Fruit fly (Drosophila melanogaster) whole organism, prepupa: ENCODE measurements around the gene Uev1A.

Source experiments
- Blimp-1 ChIP-seq: fragments of 200-800 bp; sonication (Bioruptor generic); optimal IDR thresholded peaks from 3 replicates; lab custom pipeline; 2017; ENCODE audit warnings: missing biosample characterization, missing genetic modification characterization, mild to moderate bottlenecking, moderate library complexity, missing genetic modification reagents
- CG10631 ChIP-seq: fragments of 200-800 bp; sonication (Bioruptor generic); optimal IDR thresholded peaks from 2 replicates; lab custom pipeline; 2016; ENCODE audit warnings: missing biosample characterization, missing genetic modification characterization
- CG10669 ChIP-seq: fragments of 200-800 bp; sonication (Bioruptor generic); optimal IDR thresholded peaks from 3 replicates; lab custom pipeline; 2018; ENCODE audit warnings: missing biosample characterization, mild to moderate bottlenecking, missing genetic modification characterization, moderate library complexity
- CG11294 ChIP-seq: fragments of 200-800 bp; sonication (Bioruptor generic); IDR thresholded peaks from 2 replicates; pipeline ENCODE4 v1.3.6; 2022; ENCODE audit warnings: missing biosample characterization, missing genetic modification characterization
- CG11762 ChIP-seq: fragments of 200-800 bp; sonication (Bioruptor generic); optimal IDR thresholded peaks from 3 replicates; lab custom pipeline; 2016; ENCODE audit warnings: missing biosample characterization, missing genetic modification characterization; ENCODE audit not compliant: insufficient read depth
- CG11902 ChIP-seq: fragments of 200-800 bp; sonication (Bioruptor generic); optimal IDR thresholded peaks from 3 replicates; lab custom pipeline; 2016; ENCODE audit warnings: missing biosample characterization, missing genetic modification characterization
- CG15336 ChIP-seq: fragments of 200-800 bp; sonication (Bioruptor generic); IDR thresholded peaks from 2 replicates; pipeline ENCODE4 v1.3.6; 2022; ENCODE audit warnings: missing biosample characterization, missing genetic modification characterization
- CG1621 ChIP-seq: fragments of 200-800 bp; sonication (Bioruptor generic); optimal IDR thresholded peaks from 3 replicates; lab custom pipeline; 2018; ENCODE audit warnings: missing biosample characterization, mild to moderate bottlenecking, missing genetic modification characterization
- CG16779 ChIP-seq: fragments of 200-800 bp; sonication (Bioruptor generic); optimal IDR thresholded peaks from 3 replicates; lab custom pipeline; 2017; ENCODE audit warnings: missing biosample characterization, mild to moderate bottlenecking, missing genetic modification characterization
- CG3032 ChIP-seq: fragments of 200-800 bp; optimal IDR thresholded peaks from 2 replicates; lab custom pipeline; 2019; ENCODE audit warnings: missing biosample characterization, mild to moderate bottlenecking, missing genetic modification characterization, moderate library complexity
- CG31627 ChIP-seq: fragments of 200-800 bp; sonication (Bioruptor generic); optimal IDR thresholded peaks from 3 replicates; lab custom pipeline; 2016; ENCODE audit warnings: missing biosample characterization, missing genetic modification characterization
- CG32006 ChIP-seq: fragments of 200-800 bp; sonication (Bioruptor generic); optimal IDR thresholded peaks from 3 replicates; lab custom pipeline; 2017; ENCODE audit warnings: missing biosample characterization, mild to moderate bottlenecking, missing genetic modification characterization
- CG34406 ChIP-seq: fragments of 200-800 bp; sonication (Bioruptor generic); optimal IDR thresholded peaks from 3 replicates; lab custom pipeline; 2016; ENCODE audit warnings: missing biosample characterization, missing genetic modification characterization
- CG3919 ChIP-seq: fragments of 200-800 bp; sonication (Bioruptor generic); optimal IDR thresholded peaks from 3 replicates; lab custom pipeline; 2016; ENCODE audit warnings: missing biosample characterization, missing genetic modification characterization
- CG4318 ChIP-seq: fragments of 200-800 bp; sonication (Bioruptor generic); optimal IDR thresholded peaks from 3 replicates; lab custom pipeline; 2017; ENCODE audit warnings: missing biosample characterization, mild to moderate bottlenecking, missing genetic modification characterization
- CG6163 ChIP-seq: fragments of 200-800 bp; sonication (Bioruptor generic); IDR thresholded peaks from 3 replicates; pipeline ENCODE4 v1.3.6; 2022; ENCODE audit warnings: missing biosample characterization, missing genetic modification characterization
- CG6276 ChIP-seq: fragments of 200-800 bp; sonication (Bioruptor generic); optimal IDR thresholded peaks from 2 replicates; lab custom pipeline; 2017; ENCODE audit warnings: missing biosample characterization, mild to moderate bottlenecking, missing genetic modification characterization
- CG7368 ChIP-seq: fragments of 200-800 bp; sonication (Bioruptor generic); optimal IDR thresholded peaks from 3 replicates; lab custom pipeline; 2016; ENCODE audit warnings: missing biosample characterization, missing genetic modification characterization
- CG8119 ChIP-seq: fragments of 200-800 bp; sonication (Bioruptor generic); IDR thresholded peaks from 3 replicates; pipeline ENCODE4 v1.3.6; 2022; ENCODE audit warnings: missing biosample characterization, missing genetic modification characterization
- CG8319 ChIP-seq: fragments of 200-800 bp; sonication (Bioruptor generic); optimal IDR thresholded peaks from 3 replicates; lab custom pipeline; 2016; ENCODE audit warnings: missing biosample characterization, missing genetic modification characterization
- CG9139 ChIP-seq: fragments of 200-800 bp; sonication (Bioruptor generic); optimal IDR thresholded peaks from 3 replicates; lab custom pipeline; 2017; ENCODE audit warnings: missing biosample characterization, mild to moderate bottlenecking, missing genetic modification characterization
- Eip75B ChIP-seq: fragments of 200-800 bp; sonication (Bioruptor generic); optimal IDR thresholded peaks from 3 replicates; lab custom pipeline; 2016; ENCODE audit warnings: missing biosample characterization, missing genetic modification characterization
- Eip78C ChIP-seq: fragments of 200-800 bp; sonication (Bioruptor generic); peaks from one replicate; lab custom pipeline; 2016; ENCODE audit warnings: missing biosample characterization, missing genetic modification characterization
- Eip93F ChIP-seq: fragments of 200-800 bp; sonication (Bioruptor generic); optimal IDR thresholded peaks from 2 replicates; lab custom pipeline; 2016; ENCODE audit warnings: missing biosample characterization, mild to moderate bottlenecking, missing genetic modification characterization
- Ets21C ChIP-seq: fragments of 200-800 bp; sonication (Bioruptor generic); optimal IDR thresholded peaks from 3 replicates; lab custom pipeline; 2016; ENCODE audit warnings: missing biosample characterization, missing genetic modification characterization
- Ets96B ChIP-seq: fragments of 200-800 bp; optimal IDR thresholded peaks from 2 replicates; lab custom pipeline; 2019; ENCODE audit warnings: missing biosample characterization, mild to moderate bottlenecking, missing genetic modification characterization, moderate library complexity
- Hr38 ChIP-seq: sonication (Bioruptor generic); optimal IDR thresholded peaks from 2 replicates; lab custom pipeline; 2016; ENCODE audit warnings: missing biosample characterization, missing genetic modification characterization
- Hr39 ChIP-seq: fragments of 200-800 bp; sonication (Bioruptor generic); optimal IDR thresholded peaks from 2 replicates; lab custom pipeline; 2016; ENCODE audit warnings: missing biosample characterization, missing genetic modification characterization
- Hr4 ChIP-seq: fragments of 200-800 bp; sonication (Bioruptor generic); optimal IDR thresholded peaks from 3 replicates; lab custom pipeline; 2016; ENCODE audit warnings: missing biosample characterization, missing genetic modification characterization
- Lpt ChIP-seq: fragments of 200-800 bp; sonication (Bioruptor generic); optimal IDR thresholded peaks from 3 replicates; lab custom pipeline; 2016; ENCODE audit warnings: missing biosample characterization, missing genetic modification characterization
- OdsH ChIP-seq: fragments of 200-800 bp; sonication (Bioruptor generic); optimal IDR thresholded peaks from 3 replicates; lab custom pipeline; 2016; ENCODE audit warnings: missing biosample characterization, missing genetic modification characterization
- Smox ChIP-seq: fragments of 200-800 bp; sonication (Bioruptor generic); optimal IDR thresholded peaks from 3 replicates; lab custom pipeline; 2016; ENCODE audit warnings: missing biosample characterization, missing genetic modification characterization
- Sox14 ChIP-seq: fragments of 200-800 bp; sonication (Bioruptor generic); optimal IDR thresholded peaks from 3 replicates; lab custom pipeline; 2016; ENCODE audit warnings: missing biosample characterization, missing genetic modification characterization
- Sox15 ChIP-seq: fragments of 200-800 bp; sonication (Bioruptor generic); optimal IDR thresholded peaks from 3 replicates; lab custom pipeline; 2016; ENCODE audit warnings: missing biosample characterization, missing genetic modification characterization
- achi ChIP-seq: fragments of 200-800 bp; sonication (Bioruptor generic); optimal IDR thresholded peaks from 3 replicates; lab custom pipeline; 2016; ENCODE audit warnings: missing biosample characterization, missing genetic modification characterization
- acj6 ChIP-seq: fragments of 200-800 bp; sonication (Bioruptor generic); optimal IDR thresholded peaks from 3 replicates; lab custom pipeline; 2016; ENCODE audit warnings: missing biosample characterization, missing genetic modification characterization
- cyc ChIP-seq: fragments of 200-800 bp; sonication (Bioruptor generic); optimal IDR thresholded peaks from 3 replicates; lab custom pipeline; 2016; ENCODE audit warnings: missing biosample characterization, missing genetic modification characterization
- dac ChIP-seq: fragments of 200-800 bp; sonication (Bioruptor generic); optimal IDR thresholded peaks from 2 replicates; lab custom pipeline; 2017; ENCODE audit warnings: missing biosample characterization, mild to moderate bottlenecking, missing genetic modification characterization
- dsx ChIP-seq: fragments of 200-800 bp; optimal IDR thresholded peaks from 3 replicates; lab custom pipeline; 2019; ENCODE audit warnings: missing biosample characterization, mild to moderate bottlenecking, missing genetic modification characterization, moderate library complexity; ENCODE audit not compliant: poor library complexity, severe bottlenecking
- eg ChIP-seq: fragments of 200-800 bp; sonication (Bioruptor generic); IDR thresholded peaks from 3 replicates; pipeline ENCODE4 v1.3.6; 2022; ENCODE audit warnings: missing biosample characterization, missing genetic modification characterization
- esn ChIP-seq: fragments of 200-800 bp; sonication (Bioruptor generic); optimal IDR thresholded peaks from 2 replicates; lab custom pipeline; 2016; ENCODE audit warnings: missing biosample characterization, mild to moderate bottlenecking, missing genetic modification characterization, moderate library complexity
- fd59A ChIP-seq: fragments of 200-800 bp; sonication (Bioruptor generic); optimal IDR thresholded peaks from 2 replicates; lab custom pipeline; 2017; ENCODE audit warnings: missing biosample characterization, mild to moderate bottlenecking, missing genetic modification characterization, missing genetic modification reagents
- fd85E ChIP-seq: fragments of 200-800 bp; sonication (Bioruptor generic); optimal IDR thresholded peaks from 3 replicates; lab custom pipeline; 2016; ENCODE audit warnings: missing biosample characterization, missing genetic modification characterization
- fkh ChIP-seq: fragments of 200-800 bp; sonication (Bioruptor generic); optimal IDR thresholded peaks from 3 replicates; lab custom pipeline; 2017; ENCODE audit warnings: missing biosample characterization, mild to moderate bottlenecking, missing genetic modification characterization, moderate library complexity
- lz ChIP-seq: fragments of 200-800 bp; sonication (Bioruptor generic); optimal IDR thresholded peaks from 3 replicates; lab custom pipeline; 2016; ENCODE audit warnings: missing biosample characterization, missing genetic modification characterization
- net ChIP-seq: fragments of 200-800 bp; sonication (Bioruptor generic); optimal IDR thresholded peaks from 3 replicates; lab custom pipeline; 2016; ENCODE audit warnings: missing biosample characterization, missing genetic modification characterization
- salr ChIP-seq, 2 experiments: fragments of 200-800 bp; sonication (Bioruptor generic); optimal IDR thresholded peaks; 3 replicates each; lab custom pipeline; 2016 to 2018; ENCODE audit warnings: missing biosample characterization in 2 of 2, missing genetic modification characterization in 2 of 2, mild to moderate bottlenecking in 1 of 2
- spab ChIP-seq: fragments of 200-800 bp; sonication (Bioruptor generic); optimal IDR thresholded peaks from 2 replicates; lab custom pipeline; 2017; ENCODE audit warnings: missing biosample characterization, mild to moderate bottlenecking, missing genetic modification characterization, missing genetic modification reagents
- ss ChIP-seq, 2 experiments: fragments of 200-800 bp; sonication (Bioruptor generic); optimal IDR thresholded peaks; 2 replicates in 1 of 2; 3 replicates in 1 of 2; lab custom pipeline; 2017 to 2018; ENCODE audit warnings: mild to moderate bottlenecking in 2 of 2, missing biosample characterization in 2 of 2, missing genetic modification characterization in 2 of 2, moderate library complexity in 1 of 2
- svp ChIP-seq: fragments of 200-800 bp; sonication (Bioruptor generic); peaks from one replicate; lab custom pipeline; 2016; ENCODE audit warnings: missing biosample characterization, missing genetic modification characterization
- topi ChIP-seq: fragments of 200-800 bp; sonication (Bioruptor generic); optimal IDR thresholded peaks from 3 replicates; lab custom pipeline; 2016; ENCODE audit warnings: missing biosample characterization, missing genetic modification characterization

The Uev1A gene

DNA sequence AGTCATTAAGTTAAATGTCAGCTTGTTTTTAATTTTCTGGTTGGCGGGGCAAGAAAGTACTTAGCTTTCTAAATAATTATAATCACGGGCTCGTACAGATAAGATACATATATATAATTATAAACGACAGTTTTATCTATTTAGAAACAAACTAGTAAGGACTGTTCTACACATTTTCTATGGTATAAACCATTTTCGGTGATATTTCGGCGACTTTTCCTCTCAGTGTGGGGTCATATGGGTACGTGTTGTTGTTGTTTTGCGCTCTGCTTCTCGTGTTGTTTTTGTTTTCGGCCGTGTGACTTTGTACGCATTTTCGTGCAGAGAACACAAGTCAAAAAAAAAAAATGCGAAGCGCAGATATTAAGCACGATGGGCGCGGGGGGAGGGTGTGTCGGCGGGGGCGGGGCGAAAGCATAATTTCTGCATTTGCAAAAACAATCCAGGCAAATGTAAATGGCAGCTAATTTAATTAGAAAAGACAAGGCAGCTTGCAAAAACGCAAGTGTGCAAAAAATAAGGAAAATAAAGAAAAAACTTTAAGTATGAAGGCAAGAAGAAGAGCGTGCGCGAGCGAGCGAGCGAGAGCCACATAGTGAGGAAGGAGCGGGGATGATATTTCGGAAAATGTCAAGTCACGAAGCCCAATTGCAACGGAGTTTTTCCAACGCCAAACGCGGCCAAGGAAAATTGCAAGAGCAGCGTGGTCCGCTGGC, 703 bp downstream of the Uev1A start:
- TF ChIP-seq CG32006 (GFP tag; lab: Kevin White, UChicago) (peak; percentile 73), CG4318 (GFP tag; lab: Kevin White, UChicago) (peak; percentile 36), Hr4 (GFP tag; lab: Kevin White, UChicago) (peak; percentile 62), CG11902 (GFP tag; lab: Kevin White, UChicago) (peak; percentile 12), esn (GFP tag; lab: Kevin White, UChicago) (peak; percentile 75), acj6 (GFP tag; lab: Kevin White, UChicago) (peak; percentile 79), CG3919 (GFP tag; lab: Kevin White, UChicago) (peak; percentile 48), OdsH (GFP tag; lab: Kevin White, UChicago) (peak; percentile 77), CG3032 (peak; percentile 10), CG6276 (GFP tag; lab: Kevin White, UChicago) (peak; percentile 24), net (GFP tag; lab: Kevin White, UChicago) (peak; percentile 78), lz (GFP tag; lab: Kevin White, UChicago) (peak; percentile 52), CG31627 (GFP tag; lab: Kevin White, UChicago) (peak; percentile 58), svp (GFP tag; lab: Kevin White, UChicago) (peak; percentile 95), CG7368 (GFP tag; lab: Kevin White, UChicago) (no peak), CG15336 (GFP tag; lab: Robert Waterston, UW) (peak; percentile 82), CG1621 (tag; lab: Kevin White, UChicago) (no peak), CG11762 (GFP tag; lab: Kevin White, UChicago) (no peak), CG10669 (peak; percentile 7), Hr39 (peak; percentile 60), Eip93F (GFP tag; lab: Kevin White, UChicago) (peak; percentile 36), salr (GFP tag; optimal IDR thresholded peaks at IDR 0.05; lab: Kevin White, UChicago) (peak in 1 of 2 experiments; percentile 66), dac (GFP tag; lab: Kevin White, UChicago) (no peak), topi (GFP tag; lab: Kevin White, UChicago) (peak; percentile 66), cyc (GFP tag; lab: Kevin White, UChicago) (peak; percentile 28), CG34406 (GFP tag; lab: Kevin White, UChicago) (peak; percentile 80), Blimp-1 (GFP tag; lab: Kevin White, UChicago) (no peak), spab (peak; percentile 50), Ets96B (tag; lab: Kevin White, UChicago) (no peak), dsx (GFP tag; lab: Kevin White, UChicago) (peak; percentile 50), CG16779 (tag; lab: Kevin White, UChicago) (no peak), achi (GFP tag; lab: Kevin White, UChicago) (peak; percentile 70), Hr38 (GFP tag; lab: Kevin White, UChicago) (no peak), fd59A (GFP tag; lab: Kevin White, UChicago) (no peak), eg (GFP tag; lab: Robert Waterston, UW) (peak; percentile 48; the same call in 2 of the 3 replicates), Sox15 (GFP tag; lab: Kevin White, UChicago) (peak; percentile 34), CG8119 (GFP tag; lab: Robert Waterston, UW) (peak; percentile 71), CG9139 (GFP tag; lab: Kevin White, UChicago) (peak; percentile 45), fkh (GFP tag; lab: Kevin White, UChicago) (no peak), Eip78C (peak; percentile 89), CG10631 (GFP tag; lab: Kevin White, UChicago) (peak; percentile 40), Sox14 (GFP tag; lab: Kevin White, UChicago) (peak; percentile 44), Eip75B (GFP tag; lab: Kevin White, UChicago) (peak; percentile 18), Lpt (peak; percentile 48), CG6163 (GFP tag; lab: Robert Waterston, UW) (no peak; the same call in 1 of the 3 replicates), CG8319 (GFP tag; lab: Kevin White, UChicago) (no peak), CG11294 (GFP tag; lab: Robert Waterston, UW) (0 out of 2 replicates have a peak, but pooled peaks have one; percentile 7), ss (GFP tag; optimal IDR thresholded peaks at IDR 0.05; lab: Kevin White, UChicago) (peak; percentile 65 to 68), fd85E (GFP tag; lab: Kevin White, UChicago) (no peak), Ets21C (GFP tag; lab: Kevin White, UChicago) (no peak), Smox (GFP tag; lab: Kevin White, UChicago) (no peak)
